Fruit fly (Drosophila melanogaster) whole organism, embryonic: ENCODE results near the gene mal.
A peak's percentile ranks its signal among the peaks of the same experiment; 100 is the strongest.

ENCODE experiments used
- Ada2b ChIP-seq: fragments of 200-800 bp; sonication (Bioruptor generic); IDR thresholded peaks from 2 replicates; pipeline ENCODE4 v1.3.6; 2022; ENCODE audit warnings: missing biosample characterization, missing genetic modification characterization
- Blimp-1 ChIP-seq: fragments of 200-800 bp; sonication (Bioruptor generic); optimal IDR thresholded peaks from 3 replicates; lab custom pipeline; 2018; ENCODE audit warnings: missing biosample characterization, missing genetic modification characterization, mild to moderate bottlenecking, moderate library complexity, missing genetic modification reagents
- BtbVII ChIP-seq: fragments of 200-800 bp; sonication (Bioruptor generic); optimal IDR thresholded peaks from 3 replicates; lab custom pipeline; 2017; ENCODE audit warnings: missing biosample characterization, mild to moderate bottlenecking, missing genetic modification characterization
- CG1603 ChIP-seq: fragments of 200-800 bp; sonication (Bioruptor generic); optimal IDR thresholded peaks from 2 replicates; lab custom pipeline; 2019; ENCODE audit warnings: missing biosample characterization, mild to moderate bottlenecking, missing genetic modification characterization, moderate library complexity
- CG2678 ChIP-seq: fragments of 200-800 bp; sonication (Bioruptor generic); optimal IDR thresholded peaks from 3 replicates; lab custom pipeline; 2019; ENCODE audit warnings: missing biosample characterization, mild to moderate bottlenecking, missing genetic modification characterization, moderate library complexity
- CG2712 ChIP-seq: fragments of 200-800 bp; optimal IDR thresholded peaks from 3 replicates; lab custom pipeline; 2019; ENCODE audit warnings: missing biosample characterization, mild to moderate bottlenecking, missing genetic modification characterization, moderate library complexity
- CG30020 ChIP-seq: fragments of 200-800 bp; optimal IDR thresholded peaks from 2 replicates; lab custom pipeline; 2019; ENCODE audit warnings: missing biosample characterization, mild to moderate bottlenecking, missing genetic modification characterization, moderate library complexity
- CG32767 ChIP-seq: fragments of 200-800 bp; sonication (Bioruptor generic); IDR thresholded peaks from 2 replicates; pipeline ENCODE4 v1.3.6; 2022; ENCODE audit warnings: missing biosample characterization, missing genetic modification characterization
- CG32772 ChIP-seq: fragments of 200-800 bp; sonication (Bioruptor generic); IDR thresholded peaks from 2 replicates; pipeline ENCODE4 v1.3.6; 2022; ENCODE audit warnings: missing biosample characterization, missing genetic modification characterization
- CG3281 ChIP-seq: fragments of 200-800 bp; sonication (Bioruptor generic); optimal IDR thresholded peaks from 3 replicates; lab custom pipeline; 2017; ENCODE audit warnings: missing biosample characterization, mild to moderate bottlenecking, missing genetic modification characterization
- CG3995 ChIP-seq: fragments of 200-800 bp; sonication (Bioruptor generic); optimal IDR thresholded peaks from 3 replicates; lab custom pipeline; 2016; ENCODE audit warnings: missing biosample characterization, missing genetic modification characterization
- CG4328 ChIP-seq: fragments of 200-800 bp; sonication (Bioruptor generic); optimal IDR thresholded peaks from 3 replicates; lab custom pipeline; 2017; ENCODE audit warnings: missing biosample characterization, missing genetic modification reagents, missing genetic modification characterization
- CG6175 ChIP-seq: fragments of 200-800 bp; sonication (Bioruptor generic); IDR thresholded peaks from 3 replicates; pipeline ENCODE4 v1.3.6; 2022; ENCODE audit warnings: missing biosample characterization, missing genetic modification characterization
- CG6765 ChIP-seq: fragments of 200-800 bp; sonication (Bioruptor generic); optimal IDR thresholded peaks from 3 replicates; lab custom pipeline; 2017; ENCODE audit warnings: missing biosample characterization, mild to moderate bottlenecking, missing genetic modification characterization
- CG7786 ChIP-seq: fragments of 200-800 bp; sonication (Bioruptor generic); optimal IDR thresholded peaks from 2 replicates; lab custom pipeline; 2016; ENCODE audit warnings: missing biosample characterization, missing genetic modification characterization
- CG7839 ChIP-seq: fragments of 200-800 bp; sonication (Bioruptor generic); optimal IDR thresholded peaks from 3 replicates; lab custom pipeline; 2018; ENCODE audit warnings: missing biosample characterization, mild to moderate bottlenecking, missing genetic modification characterization, moderate library complexity
- CG9437 ChIP-seq: fragments of 200-800 bp; sonication (Bioruptor generic); optimal IDR thresholded peaks from 2 replicates; lab custom pipeline; 2018; ENCODE audit warnings: missing biosample characterization, mild to moderate bottlenecking, missing genetic modification characterization
- D19A ChIP-seq: fragments of 200-800 bp; optimal IDR thresholded peaks from 3 replicates; lab custom pipeline; 2019; ENCODE audit warnings: missing biosample characterization, mild to moderate bottlenecking, missing genetic modification characterization, moderate library complexity
- Elba2 ChIP-seq: fragments of 200-800 bp; sonication (Bioruptor generic); optimal IDR thresholded peaks from 3 replicates; lab custom pipeline; 2016; ENCODE audit warnings: missing biosample characterization, missing genetic modification characterization
- HHEX ChIP-seq: fragments of 200-800 bp; sonication (Bioruptor generic); optimal IDR thresholded peaks from 3 replicates; lab custom pipeline; 2017; ENCODE audit warnings: missing biosample characterization, mild to moderate bottlenecking, missing genetic modification characterization, missing genetic modification reagents
- HLH54F ChIP-seq: fragments of 200-800 bp; sonication (Bioruptor generic); optimal IDR thresholded peaks from 3 replicates; lab custom pipeline; 2016; ENCODE audit warnings: missing biosample characterization, missing genetic modification characterization
- Hmr ChIP-seq: fragments of 200-800 bp; sonication (Bioruptor generic); optimal IDR thresholded peaks from 3 replicates; lab custom pipeline; 2017; ENCODE audit warnings: mild to moderate bottlenecking, missing biosample characterization, missing genetic modification reagents, missing genetic modification characterization
- Hr51 ChIP-seq, 2 experiments: fragments of 200-800 bp; sonication (Bioruptor generic); optimal IDR thresholded peaks; 2 replicates in 1 of 2; 3 replicates in 1 of 2; lab custom pipeline; 2016 to 2018; ENCODE audit warnings: missing biosample characterization in 2 of 2, missing genetic modification characterization in 2 of 2, mild to moderate bottlenecking in 1 of 2, moderate library complexity in 1 of 2
- Hsf ChIP-seq: fragments of 200-800 bp; sonication (Bioruptor generic); optimal IDR thresholded peaks from 3 replicates; lab custom pipeline; 2016; ENCODE audit warnings: missing biosample characterization, missing genetic modification characterization
- MTF-1 ChIP-seq: fragments of 200-800 bp; sonication (Bioruptor generic); optimal IDR thresholded peaks from 2 replicates; lab custom pipeline; 2018; ENCODE audit warnings: missing biosample characterization, mild to moderate bottlenecking, missing genetic modification characterization, borderline replicate concordance
- Mad ChIP-seq: fragments of 200-800 bp; sonication (Bioruptor generic); optimal IDR thresholded peaks from 2 replicates; lab custom pipeline; 2016; ENCODE audit warnings: missing biosample characterization, missing genetic modification characterization
- Mrtf ChIP-seq: fragments of 200-800 bp; sonication (Bioruptor generic); IDR thresholded peaks from 3 replicates; pipeline ENCODE4 v1.3.6; 2022; ENCODE audit warnings: missing biosample characterization, missing genetic modification characterization
- Myb ChIP-seq: fragments of 200-800 bp; sonication (Bioruptor generic); optimal IDR thresholded peaks from 2 replicates; lab custom pipeline; 2016; ENCODE audit warnings: missing biosample characterization, missing genetic modification characterization
- Ptx1 ChIP-seq: fragments of 200-800 bp; sonication (Bioruptor generic); IDR thresholded peaks from 2 replicates; pipeline ENCODE4 v1.3.6; 2022; ENCODE audit warnings: missing biosample characterization, missing genetic modification characterization
- Rx ChIP-seq: fragments of 200-800 bp; sonication (Bioruptor generic); IDR thresholded peaks from 2 replicates; pipeline ENCODE4 v1.3.6; 2022; ENCODE audit warnings: missing biosample characterization, missing genetic modification characterization
- Six4 ChIP-seq: fragments of 200-800 bp; sonication (Bioruptor generic); optimal IDR thresholded peaks from 2 replicates; lab custom pipeline; 2016; ENCODE audit warnings: missing biosample characterization, missing genetic modification characterization
- amos ChIP-seq: fragments of 200-800 bp; sonication (Bioruptor generic); IDR thresholded peaks from 2 replicates; pipeline ENCODE4 v1.3.6; 2022; ENCODE audit warnings: missing biosample characterization, missing genetic modification characterization; ENCODE audit not compliant: partially characterized antibody
- bab2 ChIP-seq: fragments of 200-800 bp; sonication (Bioruptor generic); optimal IDR thresholded peaks from 2 replicates; lab custom pipeline; 2016; ENCODE audit warnings: missing biosample characterization, missing genetic modification characterization
- bowl ChIP-seq: fragments of 200-800 bp; sonication (Bioruptor generic); IDR thresholded peaks from 2 replicates; pipeline ENCODE4 v1.3.6; 2022; ENCODE audit warnings: missing biosample characterization, missing genetic modification characterization
- crc ChIP-seq: fragments of 200-800 bp; sonication (Bioruptor generic); optimal IDR thresholded peaks from 2 replicates; lab custom pipeline; 2016; ENCODE audit warnings: missing biosample characterization, missing genetic modification characterization
- crol ChIP-seq: fragments of 200-800 bp; sonication (Bioruptor generic); IDR thresholded peaks from 2 replicates; pipeline ENCODE4 v1.3.6; 2022; ENCODE audit warnings: missing biosample characterization, missing genetic modification characterization
- dysf ChIP-seq: fragments of 200-800 bp; sonication (Bioruptor generic); IDR thresholded peaks from 3 replicates; pipeline ENCODE4 v1.3.6; 2022; ENCODE audit warnings: missing biosample characterization, missing genetic modification characterization
- en ChIP-seq: fragments of 200-800 bp; sonication (Bioruptor generic); optimal IDR thresholded peaks from 2 replicates; lab custom pipeline; 2016; ENCODE audit warnings: missing biosample characterization, missing genetic modification characterization
- ewg ChIP-seq: fragments of 200-800 bp; sonication (Bioruptor generic); optimal IDR thresholded peaks from 3 replicates; lab custom pipeline; 2017; ENCODE audit warnings: mild to moderate bottlenecking, missing biosample characterization, missing genetic modification reagents, missing genetic modification characterization
- fd64A ChIP-seq: fragments of 200-800 bp; sonication (Bioruptor generic); optimal IDR thresholded peaks from 3 replicates; lab custom pipeline; 2018; ENCODE audit warnings: missing biosample characterization, mild to moderate bottlenecking, missing genetic modification characterization
- gfzf ChIP-seq: fragments of 200-800 bp; sonication (Bioruptor generic); optimal IDR thresholded peaks from 2 replicates; lab custom pipeline; 2016; ENCODE audit warnings: missing biosample characterization, mild to moderate bottlenecking, missing genetic modification characterization, moderate library complexity
- gsb-n ChIP-seq: fragments of 200-800 bp; sonication (Bioruptor generic); optimal IDR thresholded peaks from 3 replicates; lab custom pipeline; 2018; ENCODE audit warnings: missing biosample characterization, mild to moderate bottlenecking, missing genetic modification characterization
- kah ChIP-seq: fragments of 200-800 bp; sonication (Bioruptor generic); optimal IDR thresholded peaks from 2 replicates; lab custom pipeline; 2018; ENCODE audit warnings: missing biosample characterization, mild to moderate bottlenecking, missing genetic modification characterization
- lov ChIP-seq, 2 experiments: fragments of 200-800 bp in 1 of 2; fragments of >200 bp in 1 of 2; sonication (Bioruptor generic) in 1 of 2; IDR thresholded peaks in 1 of 2; optimal IDR thresholded peaks in 1 of 2; 2 replicates in 1 of 2; 3 replicates in 1 of 2; pipeline versions ENCODE4 v1.3.6 to Lab custom; 2017 to 2022; ENCODE audit warnings: missing biosample characterization in 1 of 2, missing genetic modification characterization in 1 of 2
- nom ChIP-seq: fragments of 200-800 bp; sonication (Bioruptor generic); optimal IDR thresholded peaks from 2 replicates; lab custom pipeline; 2017; ENCODE audit warnings: missing biosample characterization, missing genetic modification characterization, mild to moderate bottlenecking, moderate library complexity, missing genetic modification reagents
- slou ChIP-seq: fragments of 200-800 bp; sonication (Bioruptor generic); optimal IDR thresholded peaks from 3 replicates; lab custom pipeline; 2016; ENCODE audit warnings: missing biosample characterization, missing genetic modification characterization
- unc-4 ChIP-seq: fragments of 200-800 bp; sonication (Bioruptor generic); IDR thresholded peaks from 2 replicates; pipeline ENCODE4 v1.3.6; 2022; ENCODE audit warnings: missing biosample characterization, missing genetic modification characterization; ENCODE audit not compliant: partially characterized antibody
- yki ChIP-seq: fragments of >200 bp; optimal IDR thresholded peaks from 3 replicates; lab custom pipeline; 2018

Gene mal

DNA sequence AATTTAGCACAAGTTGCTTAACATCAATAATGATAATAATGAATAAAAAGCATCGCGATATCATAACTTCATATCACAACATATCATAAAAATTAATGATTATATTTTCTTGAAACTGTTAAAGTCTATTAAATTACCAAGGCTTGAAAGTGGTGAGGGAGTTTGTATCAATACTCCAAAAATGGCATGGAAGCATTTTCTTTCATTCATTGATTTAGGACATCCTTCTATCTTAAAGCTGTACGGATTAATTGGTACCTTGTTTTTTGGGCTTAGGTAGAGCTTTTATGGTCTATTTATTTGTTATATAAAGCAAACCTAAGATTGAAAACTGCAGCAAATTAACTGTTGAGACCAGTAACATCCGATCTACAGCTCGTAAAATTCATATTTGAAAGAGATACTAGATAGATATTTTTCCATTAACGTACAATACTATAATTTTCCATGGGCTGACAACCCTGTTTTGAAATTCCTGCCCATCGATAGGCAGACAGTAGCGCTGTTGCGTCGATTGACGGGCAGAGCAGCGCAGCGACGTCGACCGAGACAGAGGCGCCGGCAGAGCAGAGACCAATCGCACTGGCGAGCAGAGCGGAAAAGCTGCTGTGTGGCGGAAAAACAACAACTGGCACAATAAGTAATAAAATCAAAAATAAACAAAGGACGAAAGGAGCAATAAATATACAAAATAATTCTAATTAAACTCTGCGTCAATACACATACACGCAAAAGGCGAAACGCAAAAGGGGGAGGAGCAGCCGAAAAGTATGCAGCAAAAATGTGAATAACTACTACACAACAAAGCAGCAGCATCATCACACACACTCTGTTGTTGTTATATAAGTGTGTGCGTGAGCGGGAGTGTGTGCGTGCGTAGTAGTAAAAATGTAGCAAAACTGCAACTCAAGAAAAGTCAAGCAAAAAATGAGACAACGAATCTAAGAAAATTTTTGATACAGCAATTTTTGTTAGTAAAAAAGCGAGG is 4.2 kb downstream of the mal start, which contains the start of gene CG1695 (continued):
- TF ChIP-seq CG6175 (no peak), MTF-1 (no peak), BtbVII (no peak), CG2678 (tag; lab: Kevin White, UChicago) (peak; percentile 56), Hmr (GFP tag; lab: Kevin White, UChicago) (no peak), Rx (no peak), slou (GFP tag; lab: Kevin White, UChicago) (no peak), Hsf (GFP tag; lab: Kevin White, UChicago) (peak; percentile 26), Blimp-1 (GFP tag; lab: Kevin White, UChicago) (no peak), Hr51 (GFP tag; optimal IDR thresholded peaks at IDR 0.05; lab: Kevin White, UChicago) (peak in 1 of 2 experiments; percentile 39), gsb-n (tag; lab: Kevin White, UChicago) (no peak), Mrtf (no peak), bab2 (GFP tag; lab: Kevin White, UChicago) (peak; percentile 24), en (GFP tag; lab: Kevin White, UChicago) (no peak), fd64A (GFP tag; lab: Kevin White, UChicago) (no peak), bowl (GFP tag; lab: Robert Waterston, UW) (no peak), CG4328 (no peak), D19A (tag; lab: Kevin White, UChicago) (no peak), Ada2b (GFP tag; lab: Robert Waterston, UW) (no peak), CG7786 (GFP tag; lab: Kevin White, UChicago) (no peak), CG9437 (GFP tag; lab: Kevin White, UChicago) (peak; percentile 51), CG3995 (GFP tag; lab: Kevin White, UChicago) (no peak), kah (GFP tag; lab: Kevin White, UChicago) (no peak), CG2712 (tag; lab: Kevin White, UChicago) (no peak), CG32772 (GFP tag; lab: Robert Waterston, UW) (no peak), CG6765 (no peak), crc (GFP tag; lab: Kevin White, UChicago) (no peak), lov (optimal IDR thresholded peaks at IDR 0.05; lab: Kevin White, UChicago) (no peak), lov (GFP tag; IDR thresholded peaks at IDR 0.05; lab: Robert Waterston, UW) (no peak), Elba2 (GFP tag; lab: Kevin White, UChicago) (no peak), nom (GFP tag; lab: Kevin White, UChicago) (no peak), CG3281 (GFP tag; lab: Kevin White, UChicago) (peak; percentile 24), amos (0 out of 2 replicates have a peak, but pooled peaks have one; percentile 29), CG30020 (tag; lab: Kevin White, UChicago) (no peak), unc-4 (GFP tag; lab: Robert Waterston, UW) (peak; percentile 39; the same call in 1 of the 2 replicates), CG7839 (tag; lab: Kevin White, UChicago) (peak; percentile 32), crol (GFP tag; lab: Robert Waterston, UW) (no peak), HLH54F (peak; percentile 1), CG1603 (no peak), ewg (GFP tag; lab: Kevin White, UChicago) (no peak), dysf (0 out of 3 replicates have a peak, but pooled peaks have one; percentile 28), Myb (GFP tag; lab: Kevin White, UChicago) (peak; percentile 22), Mad (no peak), gfzf (GFP tag; lab: Kevin White, UChicago) (no peak), Six4 (no peak), HHEX (GFP tag; lab: Kevin White, UChicago) (no peak), Ptx1 (peak; percentile 12; the same call in 1 of the 2 replicates), CG32767 (GFP tag; lab: Robert Waterston, UW) (no peak), yki (lab: Kevin White, UChicago) (no peak)
